Worm (Caenorhabditis elegans): Measurements from ENCODE around the gene F58F12.4.

The F58F12.4 gene

DNA sequence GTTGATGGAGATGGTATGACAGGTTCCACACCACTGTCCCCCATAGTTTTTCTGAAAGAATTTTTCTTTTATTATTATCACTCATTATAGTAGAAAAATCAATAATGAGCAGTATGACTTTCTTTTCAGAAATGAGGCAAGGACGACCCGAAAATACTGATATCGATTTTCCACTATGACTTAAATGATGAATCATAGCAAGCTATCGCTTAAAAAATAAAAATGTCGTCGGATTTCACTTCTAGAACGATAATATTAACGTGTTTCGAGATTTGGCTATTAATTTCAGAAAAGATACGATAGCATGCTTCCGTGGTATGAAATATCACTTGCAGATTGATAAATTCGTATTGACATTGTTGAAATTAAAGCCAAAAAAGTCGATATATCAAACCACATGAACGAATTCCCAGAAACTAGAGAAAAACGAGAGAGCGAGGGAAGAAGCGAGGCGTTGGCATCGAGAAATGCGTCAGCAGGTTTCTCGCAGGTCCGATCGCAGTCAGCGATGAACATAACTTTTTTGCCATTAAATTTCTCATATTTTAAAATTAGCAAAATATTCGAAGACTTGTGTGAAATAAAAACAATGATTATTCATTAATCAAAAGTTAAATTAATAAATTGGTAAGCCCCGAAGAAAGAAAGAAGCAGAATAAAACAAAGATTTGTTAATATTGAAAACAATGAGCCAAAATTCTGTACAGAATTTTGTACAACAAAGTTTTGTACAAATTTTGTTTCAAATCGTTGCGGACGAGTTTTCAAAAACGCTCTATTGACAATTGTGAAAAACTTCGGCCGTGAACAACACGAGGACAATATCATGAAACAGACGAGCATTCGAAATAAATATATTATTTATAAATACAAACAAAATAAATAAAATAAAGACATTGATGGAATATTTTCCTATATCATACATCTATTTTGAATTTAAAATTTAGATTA is 30.9 kb upstream of the F58F12.4 start, which contains the start of gene C32D5.11:
Gene C32D5.11, minus strand, starts transcription at position 51 of the 951 bp plus-strand sequence.
- TF ChIP-seq him-1 (tag; optimal IDR thresholded peaks at IDR 0.05) (no peak), dao-5 (tag; optimal IDR thresholded peaks at IDR 0.05) (no peak), W03F9.2 (tag; optimal IDR thresholded peaks at IDR 0.05) (peak; percentile 73)

DNA sequence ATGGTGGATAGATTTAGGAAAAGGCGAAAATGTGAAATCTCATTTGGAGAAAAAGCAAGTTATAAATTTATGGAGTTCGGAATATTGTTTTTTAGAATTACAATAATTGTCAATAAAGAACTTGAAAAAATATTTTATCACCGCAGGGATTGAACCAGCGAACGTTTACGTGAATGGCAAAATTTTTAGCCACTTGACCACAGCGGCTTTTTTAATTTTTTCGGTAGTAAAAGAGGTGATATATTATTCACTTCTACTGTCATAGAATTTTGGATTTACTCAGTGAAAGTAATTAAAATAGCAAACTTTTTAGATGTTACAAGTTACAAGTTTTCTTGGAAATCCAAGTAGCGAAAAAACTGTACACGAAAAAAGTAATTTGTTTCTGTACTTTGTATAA is 28.3 kb upstream of the F58F12.4 start:
- TF ChIP-seq W03F9.2 (tag; optimal IDR thresholded peaks at IDR 0.05) (no peak), him-1 (tag; optimal IDR thresholded peaks at IDR 0.05) (no peak), dao-5 (tag; optimal IDR thresholded peaks at IDR 0.05) (no peak)

- TF ChIP-seq W03F9.2 (tag; optimal IDR thresholded peaks at IDR 0.05) (no peak), dao-5 (tag; optimal IDR thresholded peaks at IDR 0.05) (no peak), him-1 (tag; optimal IDR thresholded peaks at IDR 0.05) (no peak)
Observed at ce11 chrII:6358905-6359304, 27.7 kb upstream of the F58F12.4 start, which contains the start of gene C32D5.12. TSS of gene C32D5.12 (minus strand) at chrII:6359005.

DNA sequence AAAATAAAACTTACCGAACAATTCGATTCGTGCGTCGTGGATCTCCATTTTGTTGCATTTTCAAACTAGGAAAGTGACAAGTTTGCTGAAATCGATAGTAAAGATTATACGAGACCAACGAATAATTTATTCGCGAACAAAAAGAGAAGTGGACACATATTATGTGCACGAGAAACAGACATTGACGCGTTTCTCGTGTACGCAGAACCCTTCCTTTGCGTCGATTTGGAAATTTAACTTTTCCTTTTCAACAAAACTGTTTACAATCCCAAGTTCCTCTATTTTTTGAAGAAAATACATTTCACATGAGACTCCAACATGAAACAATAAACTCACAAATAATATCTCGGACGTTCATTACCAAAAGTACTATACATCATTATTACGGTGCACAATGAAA is 25.7 kb upstream of the F58F12.4 start, which contains the start of gene K10B2.4:
Gene K10B2.4, minus strand, starts transcription at position 138 of the 400 bp plus-strand sequence.
- TF ChIP-seq him-1 (tag; optimal IDR thresholded peaks at IDR 0.05): no peak
- peak; percentile 72 for TF ChIP-seq W03F9.2 (tag; optimal IDR thresholded peaks at IDR 0.05)
- no peak for TF ChIP-seq dao-5 (tag; optimal IDR thresholded peaks at IDR 0.05)

ce11 chrII:6365237-6365815 is 21.2 kb upstream of the F58F12.4 start, which contains the start of the genes ani-2 and clec-88:
TSS of gene ani-2 (minus strand) at chrII:6365367.
TSS of gene clec-88 (plus strand) at chrII:6365722.
- TF ChIP-seq dao-5 (tag; optimal IDR thresholded peaks at IDR 0.05): no peak
- no peak for TF ChIP-seq W03F9.2 (tag; optimal IDR thresholded peaks at IDR 0.05)
- no peak for TF ChIP-seq him-1 (tag; optimal IDR thresholded peaks at IDR 0.05)

DNA sequence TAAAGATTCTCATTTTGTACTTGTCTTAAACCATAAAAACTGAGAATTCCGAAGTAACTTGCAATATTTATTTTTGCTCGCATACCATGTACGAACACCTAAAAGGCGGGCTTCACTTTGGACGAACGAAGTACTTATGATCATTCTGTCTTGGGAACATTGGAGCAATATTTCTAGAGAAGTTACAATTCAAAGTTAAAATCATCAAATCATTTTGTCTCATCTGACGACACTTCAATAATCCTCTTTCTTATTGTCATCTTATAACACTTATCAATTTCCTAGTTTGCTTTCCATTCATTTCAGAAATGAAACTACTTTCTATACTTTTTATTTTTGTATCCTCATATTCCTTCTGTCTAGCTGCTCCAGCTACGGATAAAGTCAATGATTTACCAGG is 19.9 kb upstream of the F58F12.4 start, which contains the start of gene ctsa-4.1:
Gene ctsa-4.1, plus strand, starts transcription at position 301 of the 400 bp plus-strand sequence.
- no peak for TF ChIP-seq W03F9.2 (tag; optimal IDR thresholded peaks at IDR 0.05)

- no peak for TF ChIP-seq him-1 (tag; optimal IDR thresholded peaks at IDR 0.05)
- TF ChIP-seq dao-5 (tag; optimal IDR thresholded peaks at IDR 0.05): no peak
- TF ChIP-seq W03F9.2 (tag; optimal IDR thresholded peaks at IDR 0.05): peak; percentile 81
Observed at ce11 chrII:6370110-6370509, 16.5 kb upstream of the F58F12.4 start.

DNA sequence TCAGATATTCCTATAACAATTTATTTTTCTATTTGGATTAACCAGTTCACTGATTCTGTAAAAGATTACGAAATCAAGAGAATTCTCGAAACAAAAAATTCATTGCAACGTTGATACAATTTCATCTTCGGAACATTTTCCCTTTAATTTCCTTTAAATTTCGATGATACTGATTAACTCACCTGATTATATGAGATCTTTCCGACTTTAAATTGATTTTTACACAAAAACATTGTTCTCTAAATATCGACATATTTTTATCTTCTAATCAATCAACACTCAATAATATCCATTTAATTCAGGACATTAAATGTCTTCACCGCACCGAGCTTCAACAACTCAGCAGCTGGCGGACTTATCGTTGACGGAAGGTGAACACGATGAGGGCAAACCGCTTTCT is 15.6 kb upstream of the F58F12.4 start, which contains the start of gene lin-23:
Gene lin-23, plus strand, starts transcription at position 301 of the 400 bp plus-strand sequence.
- TF ChIP-seq W03F9.2 (tag; optimal IDR thresholded peaks at IDR 0.05): no peak
- TF ChIP-seq him-1 (tag; optimal IDR thresholded peaks at IDR 0.05): no peak
- TF ChIP-seq dao-5 (tag; optimal IDR thresholded peaks at IDR 0.05): no peak

DNA sequence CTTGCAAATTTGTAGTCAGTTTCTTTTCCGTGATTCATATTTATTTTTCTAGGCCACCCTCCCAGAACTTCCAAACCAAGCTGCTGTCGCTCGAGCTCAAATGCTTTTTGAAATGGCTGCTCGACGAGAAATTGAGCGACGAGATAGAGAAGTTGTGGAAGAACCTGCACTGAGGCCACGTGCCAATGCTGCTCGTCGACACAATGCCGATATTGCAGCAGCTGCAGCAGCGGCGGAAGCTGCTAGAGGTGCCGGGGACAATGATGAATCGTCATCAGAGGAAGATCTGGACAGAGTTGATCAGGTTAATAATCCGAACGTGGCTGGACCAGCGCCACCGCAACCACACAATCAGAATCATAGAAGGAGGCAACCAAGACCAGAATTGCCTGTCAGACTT is 13.2 kb upstream of the F58F12.4 start:
- TF ChIP-seq him-1 (tag; optimal IDR thresholded peaks at IDR 0.05) (no peak), W03F9.2 (tag; optimal IDR thresholded peaks at IDR 0.05) (no peak), dao-5 (tag; optimal IDR thresholded peaks at IDR 0.05) (no peak)

ce11 chrII:6374646-6375045 is 11.9 kb upstream of the F58F12.4 start:
- no peak for TF ChIP-seq him-1 (tag; optimal IDR thresholded peaks at IDR 0.05)
- no peak for TF ChIP-seq dao-5 (tag; optimal IDR thresholded peaks at IDR 0.05)
- no peak for TF ChIP-seq W03F9.2 (tag; optimal IDR thresholded peaks at IDR 0.05)

DNA sequence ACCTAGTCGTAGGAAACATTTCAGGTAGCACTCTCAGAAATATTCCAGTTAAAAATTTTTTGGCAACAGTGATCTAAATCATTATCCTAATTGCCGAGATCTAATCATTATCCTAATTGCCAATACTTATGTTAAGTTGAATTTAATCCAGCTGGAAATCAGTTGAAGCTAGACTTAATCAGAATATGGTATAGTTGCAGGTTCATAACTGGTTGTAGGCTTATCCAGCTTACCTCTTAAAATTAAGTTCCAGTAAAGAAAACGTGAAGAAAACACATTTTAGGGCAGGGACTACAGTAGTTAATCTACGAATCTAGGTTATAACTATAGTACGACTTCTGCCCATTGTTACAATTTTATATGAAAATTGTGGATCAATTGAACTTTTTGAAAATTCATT is 9.9 kb upstream of the F58F12.4 start:
- no peak for TF ChIP-seq him-1 (tag; optimal IDR thresholded peaks at IDR 0.05)
- TF ChIP-seq dao-5 (tag; optimal IDR thresholded peaks at IDR 0.05): no peak
- TF ChIP-seq W03F9.2 (tag; optimal IDR thresholded peaks at IDR 0.05): no peak

ce11 chrII:6377381-6377948 is 9.1 kb upstream of the F58F12.4 start:
- TF ChIP-seq him-1 (tag; optimal IDR thresholded peaks at IDR 0.05): no peak

DNA sequence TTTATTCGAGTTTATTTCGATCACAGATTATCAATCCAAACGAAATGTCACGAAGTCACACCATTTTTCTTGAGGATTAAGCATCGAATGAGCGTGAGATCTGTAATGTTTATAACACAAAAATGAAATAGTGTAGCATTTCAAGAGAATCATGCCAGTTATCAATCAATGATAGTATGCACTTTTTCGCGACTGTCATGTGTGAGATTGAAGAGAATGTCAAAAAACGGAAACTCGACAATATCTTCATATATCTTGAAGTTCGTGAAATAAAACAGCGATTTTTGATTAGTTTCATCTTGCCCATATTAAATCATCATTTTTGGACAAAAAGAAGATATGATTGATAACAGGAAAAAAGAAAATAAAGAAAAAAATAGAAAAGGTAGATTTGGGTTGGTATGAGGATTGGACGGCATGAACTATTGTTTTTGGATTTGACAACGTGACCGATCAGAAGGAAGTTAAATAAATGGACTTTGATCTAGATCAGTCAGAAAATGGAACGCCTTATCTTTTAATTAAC is 7.5 kb upstream of the F58F12.4 start:
- TF ChIP-seq W03F9.2 (tag; optimal IDR thresholded peaks at IDR 0.05): no peak
- TF ChIP-seq him-1 (tag; optimal IDR thresholded peaks at IDR 0.05): no peak

Measured in whole organism, L4/young adult.